Worm (Caenorhabditis elegans) whole organism, early embryonic: Measurements from ENCODE around the gene F09E5.8.

ENCODE experiments used
- B0310.2 ChIP-seq: sonication (generic microtip); optimal IDR thresholded peaks from 2 replicates; lab custom pipeline; 2016; ENCODE audit warnings: mild to moderate bottlenecking, missing genetic modification characterization, missing compliant biosample characterization
- ama-1 ChIP-seq: fragments of 150-350 bp; optimal IDR thresholded peaks from 2 replicates; lab custom pipeline; 2014
- flt-1 ChIP-seq: fragments of 200-800 bp; sonication (Bioruptor generic); IDR thresholded peaks from 2 replicates; pipeline ENCODE4 v1.3.6; 2022; ENCODE audit warnings: missing genetic modification characterization, missing compliant biosample characterization

DNA sequence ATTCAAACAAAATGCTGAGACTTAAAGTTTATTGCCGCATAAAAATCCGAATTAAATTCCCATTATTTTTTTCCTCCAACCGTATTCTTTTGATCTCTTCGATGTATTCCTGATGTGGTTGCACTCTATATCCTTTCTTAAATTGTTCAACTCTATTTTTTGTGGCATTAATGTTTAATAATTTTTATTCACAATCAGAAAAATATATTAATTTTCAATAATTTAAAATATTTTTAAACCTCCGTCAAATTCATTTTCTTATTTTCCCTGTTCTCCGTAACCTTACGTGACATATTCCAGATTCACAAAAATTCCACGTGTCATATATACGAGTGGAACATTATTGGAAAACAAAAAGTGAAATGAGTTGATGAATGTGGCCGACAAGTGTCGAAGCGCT is 38.7 kb upstream of the F09E5.8 start, which contains the start of gene gcy-12:
- no peak for TF ChIP-seq B0310.2
- TF ChIP-seq flt-1 (GFP tag; lab: Robert Waterston, UW) = no peak
- no peak for TF ChIP-seq ama-1
